Fruit fly (Drosophila melanogaster) whole organism: ENCODE measurements around the gene CG32270.

ENCODE experiments used
- CG8478 ChIP-seq: fragments of >200 bp; optimal IDR thresholded peaks from 2 replicates; lab custom pipeline; 2018; ENCODE audit warnings: inconsistent platforms
- Dll ChIP-seq: fragments of >200 bp; optimal IDR thresholded peaks from 2 replicates; lab custom pipeline; 2017
- EcR ChIP-seq, 2 experiments: fragments of >200 bp; optimal IDR thresholded peaks; 2 replicates each; lab custom pipeline; 2017; ENCODE audit warnings: missing biosample characterization in 2 of 2, missing genetic modification characterization in 2 of 2, missing genetic modification reagents in 2 of 2
- pan ChIP-seq: fragments of >200 bp; optimal IDR thresholded peaks from 2 replicates; lab custom pipeline; 2017
- psq ChIP-seq: fragments of >200 bp; optimal IDR thresholded peaks from 2 replicates; lab custom pipeline; 2017
- usp ChIP-seq: fragments of >200 bp; optimal IDR thresholded peaks from 2 replicates; lab custom pipeline; 2017; ENCODE audit warnings: missing biosample characterization, missing genetic modification characterization, mixed read lengths

CG32270 gene

dm6 chr3L:3208895-3209294 is at the start of gene CG32270, which contains the start of gene CG32269:
Gene CG32270 (minus strand): TSS chr3L:3208985.
Gene CG32269 (minus strand): TSS chr3L:3208985.
- no peak for TF ChIP-seq psq (lab: Kevin White, UChicago)
- no peak for TF ChIP-seq EcR (GFP tag; optimal IDR thresholded peaks at IDR 0.05; lab: Kevin White, UChicago)
- no peak for TF ChIP-seq pan (lab: Kevin White, UChicago)
- no peak for TF ChIP-seq Dll (lab: Kevin White, UChicago)
- TF ChIP-seq usp: no peak
- TF ChIP-seq CG8478 (lab: Kevin White, UChicago): no peak

- TF ChIP-seq CG8478 (lab: Kevin White, UChicago) (no peak), Dll (lab: Kevin White, UChicago) (no peak), EcR (GFP tag; optimal IDR thresholded peaks at IDR 0.05; lab: Kevin White, UChicago) (no peak), psq (lab: Kevin White, UChicago) (no peak), pan (lab: Kevin White, UChicago) (no peak), usp (no peak)
These were observed 48.9 kb upstream of the CG32270 start, which contains the start of gene ckd for dm6 chr3L:3257690-3258089. Gene ckd (plus strand): TSS chr3L:3257878.

dm6 chr3L:3253631-3254030 is 44.8 kb upstream of the CG32270 start:
- TF ChIP-seq EcR (GFP tag; optimal IDR thresholded peaks at IDR 0.05; lab: Kevin White, UChicago) (no peak), CG8478 (lab: Kevin White, UChicago) (no peak), usp (no peak), pan (lab: Kevin White, UChicago) (no peak), Dll (lab: Kevin White, UChicago) (no peak), psq (lab: Kevin White, UChicago) (no peak)

dm6 chr3L:3252884-3253283 is 44.1 kb upstream of the CG32270 start:
- TF ChIP-seq pan (lab: Kevin White, UChicago) (no peak), EcR (GFP tag; optimal IDR thresholded peaks at IDR 0.05; lab: Kevin White, UChicago) (no peak), Dll (lab: Kevin White, UChicago) (no peak), psq (lab: Kevin White, UChicago) (no peak), CG8478 (lab: Kevin White, UChicago) (no peak), usp (no peak)

DNA sequence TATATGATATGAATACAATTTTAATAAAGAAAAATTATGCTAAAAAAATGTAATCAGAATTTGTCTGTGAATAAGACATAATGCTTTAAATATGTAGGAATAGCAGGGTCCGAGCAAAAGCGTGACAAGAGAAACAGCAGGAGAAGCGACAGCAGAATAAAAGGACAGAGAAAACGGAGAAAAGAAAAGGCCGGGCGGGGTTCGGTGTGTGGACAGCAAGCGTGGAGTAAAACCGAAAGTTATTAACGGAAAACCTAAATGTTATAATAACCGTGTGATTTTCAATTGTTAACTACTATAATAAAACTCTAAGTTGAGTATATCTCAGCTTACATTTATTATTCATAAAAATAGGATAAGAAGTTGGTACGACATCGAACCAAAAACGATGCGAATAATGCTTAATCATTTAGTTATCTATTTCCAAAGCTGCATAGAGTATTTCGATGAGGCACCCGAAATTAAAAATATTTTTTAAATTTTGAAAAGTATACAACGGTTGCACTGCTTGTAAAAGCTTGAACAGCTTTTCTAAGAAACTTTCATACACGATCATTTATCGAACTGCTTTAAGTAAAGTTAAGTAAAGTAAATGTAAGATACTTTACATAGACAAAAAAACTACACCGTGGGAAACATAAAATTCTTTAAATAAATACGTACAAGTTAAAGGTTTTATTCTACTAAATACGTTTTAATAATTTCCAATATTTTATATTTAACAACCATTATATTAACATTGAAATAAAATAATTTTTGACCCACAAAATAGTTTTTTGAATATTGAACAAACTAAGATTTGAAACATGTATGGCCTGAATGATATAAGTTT is 43.1 kb upstream of the CG32270 start:
- TF ChIP-seq EcR (GFP tag; optimal IDR thresholded peaks at IDR 0.05; lab: Kevin White, UChicago) (no peak), Dll (lab: Kevin White, UChicago) (no peak), usp (no peak), psq (lab: Kevin White, UChicago) (no peak)

DNA sequence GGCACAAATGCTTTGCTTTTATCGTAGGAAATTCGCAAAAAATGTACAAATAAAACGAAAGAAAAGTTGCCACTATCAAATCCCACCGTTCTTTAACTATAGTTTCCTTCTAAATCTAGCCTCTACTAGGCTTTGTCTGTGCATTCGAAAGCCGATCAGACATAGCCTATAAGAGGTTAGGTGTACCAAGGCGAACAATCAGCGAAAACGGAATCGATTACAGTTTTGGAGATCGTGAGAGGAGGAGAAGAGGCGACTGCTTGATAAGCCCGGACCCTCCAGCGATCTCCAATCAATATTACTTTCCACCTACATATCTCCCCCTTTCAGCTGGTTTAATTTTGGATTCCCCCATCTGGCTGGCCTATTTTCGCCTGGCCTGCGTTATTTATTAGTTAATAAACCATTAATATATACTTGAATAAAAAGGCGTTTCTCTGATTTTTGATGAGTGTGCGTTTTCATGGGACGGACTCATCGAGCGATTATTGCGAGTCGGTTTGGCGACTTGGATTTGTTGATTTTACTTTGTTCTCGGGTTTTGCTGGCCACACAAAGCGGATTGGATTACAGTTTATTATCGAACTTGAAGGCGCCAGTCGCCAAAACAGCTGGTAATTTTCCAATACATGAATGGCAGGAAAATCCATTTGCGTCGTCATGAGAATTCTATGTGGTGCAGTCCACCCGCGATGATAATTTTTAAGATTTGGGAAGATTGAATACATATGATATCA is 42.3 kb upstream of the CG32270 start:
- no peak for TF ChIP-seq EcR (GFP tag; optimal IDR thresholded peaks at IDR 0.05; lab: Kevin White, UChicago)
- no peak for TF ChIP-seq CG8478 (lab: Kevin White, UChicago)
- TF ChIP-seq Dll (lab: Kevin White, UChicago): no peak
- no peak for TF ChIP-seq usp
- TF ChIP-seq psq (lab: Kevin White, UChicago): no peak
- no peak for TF ChIP-seq pan (lab: Kevin White, UChicago)

DNA sequence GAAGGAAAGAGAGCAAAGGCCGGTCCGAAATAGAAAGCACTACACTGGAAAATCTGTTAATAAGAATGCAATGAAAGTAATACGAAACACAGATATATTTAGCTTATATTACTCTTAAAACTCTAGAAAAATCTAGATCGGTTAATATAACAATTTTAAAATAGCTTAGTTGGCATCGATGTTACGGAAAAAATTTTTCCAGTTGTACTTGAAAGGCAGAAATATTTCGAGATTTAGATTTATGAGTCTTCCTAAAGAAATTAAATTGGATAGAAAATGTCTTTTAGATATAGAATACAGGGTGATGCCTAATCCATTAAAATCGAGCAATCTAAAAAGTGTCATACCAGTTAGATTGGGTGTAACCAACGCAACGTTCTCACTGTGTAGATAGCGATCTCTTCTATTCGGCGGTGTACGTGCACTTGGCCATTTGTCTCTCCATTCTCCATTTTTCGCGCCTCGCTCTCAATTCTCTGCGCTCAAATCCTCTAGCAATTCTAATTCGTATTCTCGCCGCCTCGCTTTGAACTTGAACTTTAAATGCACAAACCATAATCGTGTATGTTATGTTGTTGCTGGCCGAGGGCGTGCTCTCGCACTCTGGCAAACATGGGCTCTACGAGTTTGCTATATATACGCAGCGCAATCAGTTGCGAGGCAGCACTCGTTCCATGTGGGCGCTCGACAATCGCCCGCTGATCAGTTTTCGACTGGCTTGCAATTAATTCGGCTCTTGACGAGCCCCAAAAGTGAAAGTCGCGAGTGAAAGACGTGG is 41.4 kb upstream of the CG32270 start:
- TF ChIP-seq CG8478 (lab: Kevin White, UChicago) (no peak), psq (lab: Kevin White, UChicago) (no peak), usp (no peak), pan (lab: Kevin White, UChicago) (no peak), Dll (lab: Kevin White, UChicago) (no peak), EcR (GFP tag; optimal IDR thresholded peaks at IDR 0.05; lab: Kevin White, UChicago) (no peak)

dm6 chr3L:3249664-3249996 is 40.8 kb upstream of the CG32270 start:
- TF ChIP-seq Dll (lab: Kevin White, UChicago) (no peak), CG8478 (lab: Kevin White, UChicago) (no peak), EcR (GFP tag; optimal IDR thresholded peaks at IDR 0.05; lab: Kevin White, UChicago) (no peak), usp (no peak), psq (lab: Kevin White, UChicago) (no peak), pan (lab: Kevin White, UChicago) (no peak)

DNA sequence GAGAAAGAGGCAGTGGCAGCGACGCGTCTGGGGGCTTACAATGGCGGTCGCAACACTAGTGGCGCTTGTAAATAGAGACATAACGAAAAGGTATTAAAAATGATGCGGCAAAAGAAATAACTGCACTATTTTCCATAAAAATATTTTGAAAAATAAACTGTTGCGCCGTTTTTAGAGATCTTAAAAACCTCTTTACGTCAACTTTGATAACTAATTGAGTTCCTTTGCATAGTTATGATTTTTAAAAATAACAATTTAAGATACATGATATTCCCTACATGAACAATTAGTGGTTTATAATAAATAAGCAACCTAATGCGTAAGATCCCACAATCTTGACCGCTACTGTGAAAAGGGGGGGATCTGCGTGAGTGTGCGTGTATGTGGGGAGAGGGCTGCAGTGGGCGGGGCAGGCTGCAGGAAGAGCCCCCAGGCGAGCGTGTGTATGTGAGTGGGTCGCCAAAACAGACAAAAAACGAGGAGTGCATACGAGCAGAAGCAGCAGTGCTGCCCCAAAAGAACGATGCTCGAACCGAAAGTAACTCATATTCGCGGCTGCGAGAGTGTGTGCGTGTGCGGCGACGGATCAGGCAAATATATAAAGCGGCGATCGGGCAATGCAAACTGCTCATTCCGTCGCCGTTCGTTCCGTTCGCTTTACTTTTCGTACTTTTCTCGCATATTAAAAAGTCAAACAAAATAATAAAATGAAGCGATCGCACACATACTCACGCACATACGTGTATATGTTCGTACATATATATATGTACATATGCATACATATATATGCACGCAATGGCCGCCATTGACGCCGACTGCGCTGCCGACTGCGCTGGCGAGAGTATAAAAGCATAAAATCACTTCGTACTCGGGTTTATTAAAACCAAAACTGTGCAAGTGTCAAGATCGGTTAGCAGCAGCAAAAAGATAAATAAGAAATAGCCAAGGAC is 40.2 kb upstream of the CG32270 start:
- TF ChIP-seq CG8478 (lab: Kevin White, UChicago) (no peak), Dll (lab: Kevin White, UChicago) (no peak), EcR (GFP tag; optimal IDR thresholded peaks at IDR 0.05; lab: Kevin White, UChicago) (no peak), psq (lab: Kevin White, UChicago) (no peak), usp (no peak), pan (lab: Kevin White, UChicago) (no peak)
